Worm (Caenorhabditis elegans): Measurements from ENCODE around the gene ZK892.5.
"Not testable (repeated sequence)": the region's sequence is repeated elsewhere in the genome, so short reads cannot be mapped to it uniquely, and the experiment has no call there.

The ZK892.5 gene

ce11 chrII:10001065-10001464 lies 7.0 kb upstream of the ZK892.5 start, which contains the start of gene nlt-1 (continued):
- TF ChIP-seq D1046.2 (GFP tag; IDR thresholded peaks at IDR 0.05) (no peak), nhr-76 (tag; optimal IDR thresholded peaks at IDR 0.05) (no peak), madf-9 (GFP tag; conservative IDR thresholded peaks at IDR 0.05) (no peak), snpc-4 (tag; optimal IDR thresholded peaks at IDR 0.05) (no peak), mxl-3 (GFP tag; optimal IDR thresholded peaks at IDR 0.05) (no peak), lsy-2 (tag; optimal IDR thresholded peaks at IDR 0.05) (no peak), tag-97 (GFP tag; IDR thresholded peaks at IDR 0.05) (no peak), ztf-7 (tag; optimal IDR thresholded peaks at IDR 0.05) (no peak), lin-1 (GFP tag; IDR thresholded peaks at IDR 0.05) (0 out of 2 replicates have a peak, but pooled peaks have one; percentile 44), hif-1 (tag; optimal IDR thresholded peaks at IDR 0.05) (no peak), F37D6.2 (tag; optimal IDR thresholded peaks at IDR 0.05) (no peak), lim-7 (GFP tag; IDR thresholded peaks at IDR 0.05) (no peak), dmd-6 (GFP tag; IDR thresholded peaks at IDR 0.05) (peak; percentile 91), snpc-1.2 (GFP tag; IDR thresholded peaks at IDR 0.05) (no peak), fkh-10 (GFP tag; optimal IDR thresholded peaks at IDR 0.05) (no peak), unc-130 (GFP tag; optimal IDR thresholded peaks at IDR 0.05) (no peak), nhr-28 (tag; optimal IDR thresholded peaks at IDR 0.05) (peak; percentile 96), mes-2 (tag; optimal IDR thresholded peaks at IDR 0.05; ENCODE audit: poor library complexity, severe bottlenecking) (peak; percentile 13), ZK337.2 (GFP tag; IDR thresholded peaks at IDR 0.05) (no peak), ZK546.5 (tag; optimal IDR thresholded peaks at IDR 0.05) (no peak), cey-2 (tag; optimal IDR thresholded peaks at IDR 0.05; ENCODE audit: borderline replicate concordance, insufficient read depth) (no peak), nhr-25 (tag; optimal IDR thresholded peaks at IDR 0.05; ENCODE audit: borderline replicate concordance, insufficient read depth) (no peak), egl-27 (tag; optimal IDR thresholded peaks at IDR 0.05) (no peak), ceh-44 (GFP tag; IDR thresholded peaks at IDR 0.05) (no peak), T26A8.4 (GFP tag; IDR thresholded peaks at IDR 0.05) (no peak), F44E2.7 (GFP tag; IDR thresholded peaks at IDR 0.05) (no peak)

- TF ChIP-seq F10B5.3 (tag; optimal IDR thresholded peaks at IDR 0.05) (no peak), dmd-6 (GFP tag; IDR thresholded peaks at IDR 0.05) (no peak), ceh-82 (tag; optimal IDR thresholded peaks at IDR 0.05) (no peak), ZK546.5 (tag; optimal IDR thresholded peaks at IDR 0.05) (no peak), tag-97 (GFP tag; IDR thresholded peaks at IDR 0.05) (no peak), nhr-76 (tag; optimal IDR thresholded peaks at IDR 0.05) (no peak), zfp-3 (GFP tag; conservative IDR thresholded peaks at IDR 0.05) (no peak), gei-8 (GFP tag; optimal IDR thresholded peaks at IDR 0.05) (no peak), unc-62 (GFP tag; optimal IDR thresholded peaks at IDR 0.05 in 1 of 2) (peak in 1 of 2 experiments; percentile 7), unc-62 (tag; optimal IDR thresholded peaks at IDR 0.05) (no peak)
Measured at ce11 chrII:10001546-10001945, 6.5 kb upstream of the ZK892.5 start, which contains the start of gene ZK892.3. ZK892.3 (plus strand) TSS chrII:10001846.

- TF ChIP-seq mep-1 (tag; optimal IDR thresholded peaks at IDR 0.05); ZK337.2 (GFP tag; IDR thresholded peaks at IDR 0.05); duxl-1 (tag; optimal IDR thresholded peaks at IDR 0.05; ENCODE audit: poor library complexity): not testable (repeated sequence)
Measured at ce11 chrII:10006266-10006665, 1.8 kb upstream of the ZK892.5 start, which contains the start of gene ZK892.4. ZK892.4 (plus strand) TSS chrII:10006566.

- TF ChIP-seq set-16 (GFP tag; IDR thresholded peaks at IDR 0.05) (no peak), aha-1 (tag) (peak; percentile 94)
Measured at ce11 chrII:10008552-10008951, 535 bp downstream of the ZK892.5 start.

Measured in whole organism, L4 larva.